Worm (Caenorhabditis elegans): Measurements from ENCODE around the gene ZK930.6.
A peak's percentile ranks its signal among the peaks of the same experiment; 100 is the strongest.

The ZK930.6 gene

DNA sequence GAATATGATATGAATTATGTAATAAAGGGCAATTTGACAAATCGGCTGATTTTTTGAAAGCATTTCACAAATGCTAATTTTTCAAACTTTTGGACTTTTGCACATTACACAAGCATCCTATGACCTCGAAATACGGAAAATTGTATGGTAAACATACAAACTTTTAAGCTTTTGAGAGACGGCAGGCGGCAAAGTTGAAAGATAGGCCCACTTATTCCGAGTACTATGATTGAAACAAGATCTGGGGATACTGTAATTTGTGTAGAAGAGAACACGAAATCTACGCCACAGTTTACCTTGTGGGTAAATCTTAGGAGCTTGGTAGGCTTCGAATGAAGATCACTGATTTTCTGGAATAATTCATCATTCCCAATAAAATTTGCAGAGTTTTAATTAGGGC is at the start of gene ZK930.6:
ZK930.6 (plus strand) TSS at position 301 of the 400 bp plus-strand sequence.
- TF ChIP-seq T23F11.4 (GFP tag; optimal IDR thresholded peaks at IDR 0.05) (no peak), ceh-2 (tag; optimal IDR thresholded peaks at IDR 0.05) (no peak), ceh-30 (tag; optimal IDR thresholded peaks at IDR 0.05) (no peak), hlh-30 (tag; optimal IDR thresholded peaks at IDR 0.05; ENCODE audit: insufficient read depth) (no peak), pax-1 (tag; optimal IDR thresholded peaks at IDR 0.05) (no peak), ceh-14 (tag; optimal IDR thresholded peaks at IDR 0.05) (no peak), ets-4 (tag; optimal IDR thresholded peaks at IDR 0.05) (no peak), pha-2 (tag; optimal IDR thresholded peaks at IDR 0.05) (no peak), hlh-15 (tag; optimal IDR thresholded peaks at IDR 0.05) (no peak), hlh-8 (tag; optimal IDR thresholded peaks at IDR 0.05) (no peak), fax-1 (tag; optimal IDR thresholded peaks at IDR 0.05) (no peak), ztf-16 (tag; optimal IDR thresholded peaks at IDR 0.05) (no peak), unc-55 (GFP tag; optimal IDR thresholded peaks at IDR 0.05) (no peak), nfya-1 (tag; optimal IDR thresholded peaks at IDR 0.05) (no peak), elt-4 (tag; optimal IDR thresholded peaks at IDR 0.05) (no peak), ceh-45 (GFP tag; IDR thresholded peaks at IDR 0.05) (no peak), ceh-9 (tag; optimal IDR thresholded peaks at IDR 0.05) (no peak), K09A11.1 (tag; optimal IDR thresholded peaks at IDR 0.05; ENCODE audit: insufficient read depth) (no peak)

DNA sequence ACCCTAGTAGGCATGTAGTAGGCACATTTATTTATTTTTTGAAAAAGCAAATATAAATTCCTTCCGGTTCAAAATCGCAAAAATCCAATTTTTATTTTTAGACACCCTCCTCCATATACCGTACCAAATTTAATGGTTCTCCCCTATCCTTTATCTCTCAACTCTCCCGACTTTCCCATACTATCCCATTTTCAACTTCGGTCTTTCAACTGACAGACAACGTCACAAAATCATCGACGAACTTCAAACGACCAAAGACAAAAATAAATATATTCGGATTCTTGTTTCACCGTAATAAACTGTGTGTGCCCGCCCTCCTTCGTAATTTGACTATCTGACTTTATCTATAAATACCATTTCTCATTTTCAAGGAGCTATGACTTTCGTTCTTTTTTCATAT is 48.5 kb upstream of the ZK930.6 start, which contains the start of gene T27D12.6:
T27D12.6 (plus strand) TSS at position 301 of the 400 bp plus-strand sequence.
- TF ChIP-seq nhr-232 (tag; optimal IDR thresholded peaks at IDR 0.05) (no peak), pag-3 (tag; optimal IDR thresholded peaks at IDR 0.05; ENCODE audit: borderline replicate concordance) (no peak), ets-4 (tag; optimal IDR thresholded peaks at IDR 0.05) (no peak), dve-1 (tag; optimal IDR thresholded peaks at IDR 0.05) (no peak), ceh-34 (tag; optimal IDR thresholded peaks at IDR 0.05) (no peak), ahr-1 (tag; optimal IDR thresholded peaks at IDR 0.05) (no peak), ceh-48 (tag; optimal IDR thresholded peaks at IDR 0.05) (no peak), pax-1 (tag; optimal IDR thresholded peaks at IDR 0.05) (no peak), sox-4 (tag; optimal IDR thresholded peaks at IDR 0.05) (no peak), unc-42 (tag; optimal IDR thresholded peaks at IDR 0.05) (no peak), fkh-6 (tag; optimal IDR thresholded peaks at IDR 0.05) (no peak), pat-9 (tag; optimal IDR thresholded peaks at IDR 0.05) (no peak), pha-4 (tag; optimal IDR thresholded peaks at IDR 0.05) (no peak), hlh-13 (GFP tag; optimal IDR thresholded peaks at IDR 0.05) (no peak), fax-1 (tag; optimal IDR thresholded peaks at IDR 0.05) (no peak), ceh-31 (tag; optimal IDR thresholded peaks at IDR 0.05) (no peak), C38D4.7 (GFP tag; optimal IDR thresholded peaks at IDR 0.05) (no peak), ceh-2 (tag; optimal IDR thresholded peaks at IDR 0.05) (no peak), unc-86 (tag; optimal IDR thresholded peaks at IDR 0.05) (no peak)

DNA sequence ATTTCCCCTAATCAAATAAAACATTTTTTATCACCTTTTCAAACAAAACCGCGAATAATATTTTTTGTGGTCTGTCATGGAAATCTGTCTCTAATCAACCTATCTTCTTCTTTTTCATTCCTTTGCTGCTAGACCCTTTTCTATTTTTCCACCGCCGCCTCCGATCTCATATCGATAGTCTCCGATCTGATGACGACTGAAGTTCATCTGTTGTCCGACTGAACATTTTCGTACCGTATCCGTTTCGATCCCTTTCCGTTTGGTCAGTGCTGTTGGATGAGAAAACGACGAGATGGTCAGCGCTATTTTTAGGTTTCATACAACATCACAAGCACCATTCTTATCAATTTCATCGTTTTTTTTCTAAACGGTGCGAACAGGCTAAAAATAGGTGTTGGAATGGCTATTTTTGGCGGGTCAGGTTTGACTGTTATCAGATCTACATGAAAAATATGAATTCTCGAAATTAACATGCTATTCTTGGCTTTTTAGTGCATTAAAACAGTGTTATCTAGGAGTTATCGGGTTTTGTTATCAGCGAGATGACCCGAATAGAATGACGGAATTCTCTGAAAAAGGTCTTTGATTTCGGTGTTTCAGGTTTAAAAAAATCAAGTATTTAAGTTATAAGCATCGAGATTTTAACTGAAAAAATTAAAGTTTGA is 47.1 kb upstream of the ZK930.6 start:
- TF ChIP-seq elt-2 (tag; optimal IDR thresholded peaks at IDR 0.05) (peak; percentile 45), nhr-11 (tag; optimal IDR thresholded peaks at IDR 0.05) (no peak)

DNA sequence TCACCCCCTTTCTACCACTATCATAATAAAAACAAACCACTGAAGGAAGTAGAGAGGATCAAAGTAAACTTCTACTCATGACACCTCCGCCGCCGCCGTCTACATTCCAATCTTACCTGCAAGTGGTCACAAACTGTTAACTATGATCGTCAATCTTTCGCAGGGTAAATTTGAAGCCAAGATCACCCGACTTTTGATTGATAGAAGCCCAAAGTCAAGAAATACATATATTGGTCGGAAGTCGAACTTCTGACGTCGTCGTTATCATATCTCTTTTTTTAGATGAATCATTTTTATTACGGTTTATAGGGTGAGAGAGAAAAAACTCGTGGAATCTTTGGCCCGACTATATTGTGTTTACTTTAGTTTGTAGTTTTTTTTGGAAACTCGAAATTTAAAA is 45.4 kb upstream of the ZK930.6 start:
- no peak for TF ChIP-seq ceh-22 (tag; optimal IDR thresholded peaks at IDR 0.05)
- TF ChIP-seq pha-4 (tag; optimal IDR thresholded peaks at IDR 0.05): no peak
- TF ChIP-seq syd-9 (tag; optimal IDR thresholded peaks at IDR 0.05): no peak
- no peak for TF ChIP-seq dve-1 (tag; optimal IDR thresholded peaks at IDR 0.05)
- no peak for TF ChIP-seq rnt-1 (tag; optimal IDR thresholded peaks at IDR 0.05)
- TF ChIP-seq pag-3 (tag; optimal IDR thresholded peaks at IDR 0.05; ENCODE audit: borderline replicate concordance): no peak
- TF ChIP-seq ceh-2 (tag; optimal IDR thresholded peaks at IDR 0.05): no peak
- no peak for TF ChIP-seq sdc-2 (tag; optimal IDR thresholded peaks at IDR 0.05)
- TF ChIP-seq ttx-3 (tag; optimal IDR thresholded peaks at IDR 0.05): no peak
- TF ChIP-seq hlh-6 (tag; optimal IDR thresholded peaks at IDR 0.05): no peak
- no peak for TF ChIP-seq ceh-18 (tag; optimal IDR thresholded peaks at IDR 0.05)
